Worm (Caenorhabditis elegans): ENCODE data around the gene adr-2.

adr-2 gene

DNA sequence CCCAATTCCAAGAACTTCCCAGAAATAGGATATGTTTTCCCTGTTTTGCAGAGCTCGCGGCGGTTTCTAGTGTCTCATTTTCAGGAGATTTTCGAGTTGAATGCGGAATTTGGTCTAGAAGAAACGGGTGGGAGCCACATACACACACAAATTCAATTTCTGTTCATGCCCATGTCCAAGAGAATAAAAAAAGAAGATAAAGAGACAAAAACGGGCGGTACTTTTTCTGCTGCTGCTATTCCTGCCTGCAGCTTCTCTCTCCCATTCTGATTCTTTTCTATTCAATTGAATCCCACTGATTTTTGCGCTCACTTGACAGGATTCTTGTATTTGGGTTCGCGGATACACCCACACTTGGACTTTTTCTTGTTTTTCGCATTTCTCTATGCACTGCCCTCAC, 29.9 kb upstream of the adr-2 start:
- TF ChIP-seq snpc-1.1 (tag; optimal IDR thresholded peaks at IDR 0.05; ENCODE audit: insufficient read depth) (no peak), F23B12.7 (tag; optimal IDR thresholded peaks at IDR 0.05; ENCODE audit: insufficient read depth) (no peak), F55B11.4 (tag; optimal IDR thresholded peaks at IDR 0.05; ENCODE audit: borderline replicate concordance, insufficient read depth) (no peak)

DNA sequence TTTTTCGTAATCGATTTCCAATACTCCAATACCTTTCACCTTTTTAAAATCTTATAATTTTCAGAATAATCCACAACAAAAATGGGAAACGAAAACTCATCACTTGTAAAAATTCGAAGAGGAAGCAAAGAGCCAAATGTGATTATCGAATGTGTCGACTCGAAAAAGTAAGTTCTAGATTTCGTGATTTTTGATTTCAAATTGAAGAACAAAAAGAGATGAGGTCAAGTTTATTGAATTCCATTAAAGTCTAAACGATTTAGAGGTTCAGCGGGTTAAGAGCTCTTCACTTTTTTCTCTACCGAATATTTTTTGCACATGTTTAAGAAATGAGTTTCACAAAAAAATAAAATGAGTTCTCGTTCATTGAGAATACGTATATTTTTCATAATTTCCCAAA, 26.2 kb upstream of the adr-2 start, which contains the start of gene B0361.4:
Gene B0361.4, plus strand, starts transcription at position 61 of the 400 bp plus-strand sequence.
- TF ChIP-seq F49E8.2 (tag; optimal IDR thresholded peaks at IDR 0.05; ENCODE audit: insufficient read depth) (no peak), gei-17 (GFP tag; optimal IDR thresholded peaks at IDR 0.05) (no peak), ceh-58 (GFP tag; IDR thresholded peaks at IDR 0.05) (no peak), mxl-1 (tag; optimal IDR thresholded peaks at IDR 0.05) (no peak), lin-40 (tag; optimal IDR thresholded peaks at IDR 0.05) (no peak), ets-4 (GFP tag; optimal IDR thresholded peaks at IDR 0.05) (no peak), rpc-1 (optimal IDR thresholded peaks at IDR 0.05) (no peak), rpc-1 (tag; optimal IDR thresholded peaks at IDR 0.05) (no peak)

DNA sequence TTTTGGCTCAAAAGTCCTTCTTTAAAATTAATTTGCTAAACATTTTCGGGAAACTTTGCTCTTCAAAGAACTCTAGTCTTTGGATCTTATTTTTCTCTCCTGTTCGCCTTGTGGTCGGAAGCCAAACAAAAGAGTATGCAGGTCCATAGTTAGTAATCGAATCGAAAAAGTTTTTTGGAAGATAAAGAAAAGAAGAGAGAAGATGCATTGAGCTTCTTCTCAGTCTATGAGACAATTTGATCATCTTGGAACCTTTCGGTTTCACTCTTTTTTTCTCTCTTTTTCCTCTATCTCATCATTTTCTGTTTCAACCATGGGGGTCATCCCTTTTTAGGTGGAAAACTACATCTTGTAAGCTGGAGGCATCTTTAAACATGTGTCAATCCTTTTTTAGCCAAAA, 21.0 kb upstream of the adr-2 start:
- TF ChIP-seq akir-1 (GFP tag; optimal IDR thresholded peaks at IDR 0.05) (no peak), ztf-28 (GFP tag; IDR thresholded peaks at IDR 0.05) (no peak), ets-4 (GFP tag; optimal IDR thresholded peaks at IDR 0.05) (no peak), hmg-1.2 (GFP tag; IDR thresholded peaks at IDR 0.05) (no peak), Y56A3A.18 (GFP tag; IDR thresholded peaks at IDR 0.05) (no peak), F39B2.1 (GFP tag; IDR thresholded peaks at IDR 0.05) (no peak), ztf-25 (GFP tag; IDR thresholded peaks at IDR 0.05) (no peak), let-526 (GFP tag; IDR thresholded peaks at IDR 0.05) (no peak), nhr-179 (tag; optimal IDR thresholded peaks at IDR 0.05) (no peak), F10E7.11 (tag; optimal IDR thresholded peaks at IDR 0.05) (no peak), rpc-1 (optimal IDR thresholded peaks at IDR 0.05) (no peak), rpc-1 (tag; optimal IDR thresholded peaks at IDR 0.05) (no peak), zfh-2 (GFP tag; conservative IDR thresholded peaks at IDR 0.05) (no peak), ceh-27 (GFP tag; optimal IDR thresholded peaks at IDR 0.05) (no peak), repo-1 (tag; optimal IDR thresholded peaks at IDR 0.05) (no peak), attf-3 (GFP tag; conservative IDR thresholded peaks at IDR 0.05) (no peak), pha-4 (tag; optimal IDR thresholded peaks at IDR 0.05) (no peak), ztf-6 (GFP tag; IDR thresholded peaks at IDR 0.05) (no peak), C17E4.6 (GFP tag; IDR thresholded peaks at IDR 0.05) (no peak), cebp-2 (GFP tag; IDR thresholded peaks at IDR 0.05) (no peak)

DNA sequence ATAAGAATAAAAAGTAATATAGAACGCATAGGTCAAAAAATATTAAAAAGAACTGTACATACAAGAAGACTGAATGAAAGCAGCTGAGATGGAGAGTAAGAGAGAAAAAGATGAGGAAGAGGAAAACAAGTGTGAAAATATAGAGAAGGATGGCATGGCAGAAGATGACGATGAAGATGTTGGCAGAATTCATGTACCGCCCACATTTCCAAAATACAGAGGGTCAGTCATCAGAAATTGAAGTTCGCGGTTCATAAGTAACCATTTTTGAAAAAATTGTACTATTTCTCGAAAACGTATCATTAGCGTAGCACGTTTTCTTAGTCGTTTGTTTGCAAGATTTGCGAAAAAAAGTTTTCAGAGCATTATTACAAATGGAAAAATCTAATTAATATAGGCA, 15.1 kb upstream of the adr-2 start, which contains the start of gene zmp-6:
Gene zmp-6, minus strand, starts transcription at position 101 of the 400 bp plus-strand sequence.
- no peak for TF ChIP-seq F23B12.7 (tag; optimal IDR thresholded peaks at IDR 0.05; ENCODE audit: insufficient read depth)
- TF ChIP-seq F57A8.1 (GFP tag; optimal IDR thresholded peaks at IDR 0.05) = no peak
- TF ChIP-seq Y53G8AR.9 (GFP tag; conservative IDR thresholded peaks at IDR 0.05) = no peak
- TF ChIP-seq snpc-1.1 (tag; optimal IDR thresholded peaks at IDR 0.05; ENCODE audit: insufficient read depth) = no peak
- TF ChIP-seq cebp-2 (GFP tag; IDR thresholded peaks at IDR 0.05) = no peak
- no peak for TF ChIP-seq nhr-80 (tag; optimal IDR thresholded peaks at IDR 0.05)
- TF ChIP-seq Y53F4B.3 (GFP tag; IDR thresholded peaks at IDR 0.05) = no peak
- no peak for TF ChIP-seq hmg-20 (GFP tag; IDR thresholded peaks at IDR 0.05)

DNA sequence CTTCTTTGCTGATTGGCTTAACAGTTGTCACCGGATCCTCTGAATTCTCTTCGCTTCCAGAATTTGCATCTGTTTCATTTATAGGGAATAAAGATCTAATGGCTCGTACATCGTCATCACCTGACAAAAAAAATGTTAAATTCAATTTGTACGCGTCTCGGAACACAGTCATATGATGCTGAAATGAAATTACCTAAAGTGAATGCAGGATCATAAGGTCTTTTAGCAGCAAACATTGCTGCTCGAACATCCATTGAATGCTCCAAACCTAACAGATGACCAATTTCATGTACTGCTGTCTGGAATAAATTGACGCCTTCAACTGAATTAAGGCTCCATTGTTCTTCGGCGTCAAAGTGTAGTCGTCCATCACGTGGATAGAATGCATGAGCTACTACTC, 13.7 kb upstream of the adr-2 start:
- TF ChIP-seq snpc-4 (GFP tag; optimal IDR thresholded peaks at IDR 0.05) (no peak), snpc-4 (tag; optimal IDR thresholded peaks at IDR 0.05) (no peak), F57C9.4 (tag; optimal IDR thresholded peaks at IDR 0.05) (no peak), snpc-3.4 (tag; optimal IDR thresholded peaks at IDR 0.05) (no peak), atf-7 (tag; optimal IDR thresholded peaks at IDR 0.05) (no peak), bed-2 (GFP tag; IDR thresholded peaks at IDR 0.05) (no peak), ama-1 (optimal IDR thresholded peaks at IDR 0.05) (no peak), ama-1 (GFP tag; optimal IDR thresholded peaks at IDR 0.05) (no peak), ceh-27 (GFP tag; optimal IDR thresholded peaks at IDR 0.05) (no peak), madf-8 (GFP tag; conservative IDR thresholded peaks at IDR 0.05) (no peak), efl-1 (GFP tag; optimal IDR thresholded peaks at IDR 0.05) (no peak), Y79H2A.3 (GFP tag; conservative IDR thresholded peaks at IDR 0.05) (no peak), sdz-38 (tag; optimal IDR thresholded peaks at IDR 0.05) (no peak)

All from whole organism, young adult.